Fruit fly (Drosophila melanogaster) whole organism, prepupa: ENCODE measurements around the gene Klp10A.

Experiments
- Blimp-1 ChIP-seq: fragments of 200-800 bp; sonication (Bioruptor generic); optimal IDR thresholded peaks from 3 replicates; lab custom pipeline; 2017; ENCODE audit warnings: missing biosample characterization, missing genetic modification characterization, mild to moderate bottlenecking, moderate library complexity, missing genetic modification reagents
- CG10669 ChIP-seq: fragments of 200-800 bp; sonication (Bioruptor generic); optimal IDR thresholded peaks from 3 replicates; lab custom pipeline; 2018; ENCODE audit warnings: missing biosample characterization, mild to moderate bottlenecking, missing genetic modification characterization, moderate library complexity
- CG11294 ChIP-seq: fragments of 200-800 bp; sonication (Bioruptor generic); IDR thresholded peaks from 2 replicates; pipeline ENCODE4 v1.3.6; 2022; ENCODE audit warnings: missing biosample characterization, missing genetic modification characterization
- CG11902 ChIP-seq: fragments of 200-800 bp; sonication (Bioruptor generic); optimal IDR thresholded peaks from 3 replicates; lab custom pipeline; 2016; ENCODE audit warnings: missing biosample characterization, missing genetic modification characterization
- CG15336 ChIP-seq: fragments of 200-800 bp; sonication (Bioruptor generic); IDR thresholded peaks from 2 replicates; pipeline ENCODE4 v1.3.6; 2022; ENCODE audit warnings: missing biosample characterization, missing genetic modification characterization
- CG31627 ChIP-seq: fragments of 200-800 bp; sonication (Bioruptor generic); optimal IDR thresholded peaks from 3 replicates; lab custom pipeline; 2016; ENCODE audit warnings: missing biosample characterization, missing genetic modification characterization
- CG32006 ChIP-seq: fragments of 200-800 bp; sonication (Bioruptor generic); optimal IDR thresholded peaks from 3 replicates; lab custom pipeline; 2017; ENCODE audit warnings: missing biosample characterization, mild to moderate bottlenecking, missing genetic modification characterization
- CG34406 ChIP-seq: fragments of 200-800 bp; sonication (Bioruptor generic); optimal IDR thresholded peaks from 3 replicates; lab custom pipeline; 2016; ENCODE audit warnings: missing biosample characterization, missing genetic modification characterization
- CG3919 ChIP-seq: fragments of 200-800 bp; sonication (Bioruptor generic); optimal IDR thresholded peaks from 3 replicates; lab custom pipeline; 2016; ENCODE audit warnings: missing biosample characterization, missing genetic modification characterization
- CG4318 ChIP-seq: fragments of 200-800 bp; sonication (Bioruptor generic); optimal IDR thresholded peaks from 3 replicates; lab custom pipeline; 2017; ENCODE audit warnings: missing biosample characterization, mild to moderate bottlenecking, missing genetic modification characterization
- CG6163 ChIP-seq: fragments of 200-800 bp; sonication (Bioruptor generic); IDR thresholded peaks from 3 replicates; pipeline ENCODE4 v1.3.6; 2022; ENCODE audit warnings: missing biosample characterization, missing genetic modification characterization
- CG6276 ChIP-seq: fragments of 200-800 bp; sonication (Bioruptor generic); optimal IDR thresholded peaks from 2 replicates; lab custom pipeline; 2017; ENCODE audit warnings: missing biosample characterization, mild to moderate bottlenecking, missing genetic modification characterization
- CG6808 ChIP-seq: fragments of 200-800 bp; sonication (Bioruptor generic); optimal IDR thresholded peaks from 3 replicates; lab custom pipeline; 2017; ENCODE audit warnings: missing biosample characterization, missing genetic modification characterization, mild to moderate bottlenecking, moderate library complexity, missing genetic modification reagents
- CG6854 ChIP-seq: fragments of 200-800 bp; sonication (Bioruptor generic); optimal IDR thresholded peaks from 2 replicates; lab custom pipeline; 2017; ENCODE audit warnings: missing biosample characterization, mild to moderate bottlenecking, missing genetic modification characterization
- CG8119 ChIP-seq: fragments of 200-800 bp; sonication (Bioruptor generic); IDR thresholded peaks from 3 replicates; pipeline ENCODE4 v1.3.6; 2022; ENCODE audit warnings: missing biosample characterization, missing genetic modification characterization
- CG8319 ChIP-seq: fragments of 200-800 bp; sonication (Bioruptor generic); optimal IDR thresholded peaks from 3 replicates; lab custom pipeline; 2016; ENCODE audit warnings: missing biosample characterization, missing genetic modification characterization
- CG9139 ChIP-seq: fragments of 200-800 bp; sonication (Bioruptor generic); optimal IDR thresholded peaks from 3 replicates; lab custom pipeline; 2017; ENCODE audit warnings: missing biosample characterization, mild to moderate bottlenecking, missing genetic modification characterization
- Eip75B ChIP-seq: fragments of 200-800 bp; sonication (Bioruptor generic); optimal IDR thresholded peaks from 3 replicates; lab custom pipeline; 2016; ENCODE audit warnings: missing biosample characterization, missing genetic modification characterization
- Eip78C ChIP-seq: fragments of 200-800 bp; sonication (Bioruptor generic); peaks from one replicate; lab custom pipeline; 2016; ENCODE audit warnings: missing biosample characterization, missing genetic modification characterization
- Ets21C ChIP-seq: fragments of 200-800 bp; sonication (Bioruptor generic); optimal IDR thresholded peaks from 3 replicates; lab custom pipeline; 2016; ENCODE audit warnings: missing biosample characterization, missing genetic modification characterization
- Ets96B ChIP-seq: fragments of 200-800 bp; optimal IDR thresholded peaks from 2 replicates; lab custom pipeline; 2019; ENCODE audit warnings: missing biosample characterization, mild to moderate bottlenecking, missing genetic modification characterization, moderate library complexity
- Hr39 ChIP-seq: fragments of 200-800 bp; sonication (Bioruptor generic); optimal IDR thresholded peaks from 2 replicates; lab custom pipeline; 2016; ENCODE audit warnings: missing biosample characterization, missing genetic modification characterization
- Hr4 ChIP-seq: fragments of 200-800 bp; sonication (Bioruptor generic); optimal IDR thresholded peaks from 3 replicates; lab custom pipeline; 2016; ENCODE audit warnings: missing biosample characterization, missing genetic modification characterization
- Lpt ChIP-seq: fragments of 200-800 bp; sonication (Bioruptor generic); optimal IDR thresholded peaks from 3 replicates; lab custom pipeline; 2016; ENCODE audit warnings: missing biosample characterization, missing genetic modification characterization
- Met ChIP-seq: fragments of 200-800 bp; sonication (Bioruptor generic); optimal IDR thresholded peaks from 3 replicates; lab custom pipeline; 2016; ENCODE audit warnings: missing biosample characterization, missing genetic modification characterization
- OdsH ChIP-seq: fragments of 200-800 bp; sonication (Bioruptor generic); optimal IDR thresholded peaks from 3 replicates; lab custom pipeline; 2016; ENCODE audit warnings: missing biosample characterization, missing genetic modification characterization
- Sox102F ChIP-seq: fragments of 200-800 bp; sonication (Bioruptor generic); optimal IDR thresholded peaks from 2 replicates; lab custom pipeline; 2016; ENCODE audit warnings: missing biosample characterization, mild to moderate bottlenecking, missing genetic modification characterization
- achi ChIP-seq: fragments of 200-800 bp; sonication (Bioruptor generic); optimal IDR thresholded peaks from 3 replicates; lab custom pipeline; 2016; ENCODE audit warnings: missing biosample characterization, missing genetic modification characterization
- dac ChIP-seq: fragments of 200-800 bp; sonication (Bioruptor generic); optimal IDR thresholded peaks from 2 replicates; lab custom pipeline; 2017; ENCODE audit warnings: missing biosample characterization, mild to moderate bottlenecking, missing genetic modification characterization
- eg ChIP-seq: fragments of 200-800 bp; sonication (Bioruptor generic); IDR thresholded peaks from 3 replicates; pipeline ENCODE4 v1.3.6; 2022; ENCODE audit warnings: missing biosample characterization, missing genetic modification characterization
- fd59A ChIP-seq: fragments of 200-800 bp; sonication (Bioruptor generic); optimal IDR thresholded peaks from 2 replicates; lab custom pipeline; 2017; ENCODE audit warnings: missing biosample characterization, mild to moderate bottlenecking, missing genetic modification characterization, missing genetic modification reagents
- fd85E ChIP-seq: fragments of 200-800 bp; sonication (Bioruptor generic); optimal IDR thresholded peaks from 3 replicates; lab custom pipeline; 2016; ENCODE audit warnings: missing biosample characterization, missing genetic modification characterization
- fkh ChIP-seq: fragments of 200-800 bp; sonication (Bioruptor generic); optimal IDR thresholded peaks from 3 replicates; lab custom pipeline; 2017; ENCODE audit warnings: missing biosample characterization, mild to moderate bottlenecking, missing genetic modification characterization, moderate library complexity
- net ChIP-seq: fragments of 200-800 bp; sonication (Bioruptor generic); optimal IDR thresholded peaks from 3 replicates; lab custom pipeline; 2016; ENCODE audit warnings: missing biosample characterization, missing genetic modification characterization
- pdm3 ChIP-seq: fragments of 200-800 bp; sonication (Bioruptor generic); optimal IDR thresholded peaks from 3 replicates; lab custom pipeline; 2016; ENCODE audit warnings: missing biosample characterization, missing genetic modification characterization
- spab ChIP-seq: fragments of 200-800 bp; sonication (Bioruptor generic); optimal IDR thresholded peaks from 2 replicates; lab custom pipeline; 2017; ENCODE audit warnings: missing biosample characterization, mild to moderate bottlenecking, missing genetic modification characterization, missing genetic modification reagents
- svp ChIP-seq: fragments of 200-800 bp; sonication (Bioruptor generic); peaks from one replicate; lab custom pipeline; 2016; ENCODE audit warnings: missing biosample characterization, missing genetic modification characterization

Gene Klp10A

dm6 chrX:11149201-11149600 is 12.3 kb upstream of the Klp10A start, which contains the start of gene Lint-1 (continued):
- no peak for TF ChIP-seq Lpt (GFP tag; lab: Kevin White, UChicago)
- no peak for TF ChIP-seq CG34406
- TF ChIP-seq OdsH (GFP tag; lab: Kevin White, UChicago), result peak; percentile 43
- no peak for TF ChIP-seq CG6854 (GFP tag; lab: Kevin White, UChicago)
- 0 out of 3 replicates have a peak, but pooled peaks have one; percentile 24 for TF ChIP-seq eg (GFP tag; lab: Robert Waterston, UW)
- no peak for TF ChIP-seq CG8319 (GFP tag; lab: Kevin White, UChicago)
- TF ChIP-seq Eip75B, result peak; percentile 5
- TF ChIP-seq net (GFP tag; lab: Kevin White, UChicago), result no peak
- no peak for TF ChIP-seq Ets96B
- no peak for TF ChIP-seq spab (GFP tag; lab: Kevin White, UChicago)
- TF ChIP-seq CG31627 (GFP tag; lab: Kevin White, UChicago), result peak; percentile 48
- peak; percentile 18 for TF ChIP-seq Ets21C
- no peak for TF ChIP-seq CG32006 (GFP tag; lab: Kevin White, UChicago)
- TF ChIP-seq CG4318, result no peak
- TF ChIP-seq dac, result no peak
- no peak for TF ChIP-seq Blimp-1
- TF ChIP-seq CG3919, result peak; percentile 5
- TF ChIP-seq pdm3, result peak; percentile 49
- TF ChIP-seq CG9139 (GFP tag; lab: Kevin White, UChicago), result no peak
- no peak for TF ChIP-seq CG15336 (GFP tag; lab: Robert Waterston, UW)
- TF ChIP-seq Met (GFP tag; lab: Kevin White, UChicago), result peak; percentile 34
- no peak for TF ChIP-seq fkh (GFP tag; lab: Kevin White, UChicago)
- TF ChIP-seq CG10669 (GFP tag; lab: Kevin White, UChicago), result no peak
- TF ChIP-seq fd59A (GFP tag; lab: Kevin White, UChicago), result no peak
- TF ChIP-seq achi (GFP tag; lab: Kevin White, UChicago), result peak; percentile 3
- no peak for TF ChIP-seq CG11294 (GFP tag; lab: Robert Waterston, UW)
- peak; percentile 13 for TF ChIP-seq Sox102F
- peak; percentile 69 for TF ChIP-seq svp (GFP tag; lab: Kevin White, UChicago)
- TF ChIP-seq Hr39 (GFP tag; lab: Kevin White, UChicago), result peak; percentile 52
- TF ChIP-seq, all 60 proteins: peak for 23

DNA sequence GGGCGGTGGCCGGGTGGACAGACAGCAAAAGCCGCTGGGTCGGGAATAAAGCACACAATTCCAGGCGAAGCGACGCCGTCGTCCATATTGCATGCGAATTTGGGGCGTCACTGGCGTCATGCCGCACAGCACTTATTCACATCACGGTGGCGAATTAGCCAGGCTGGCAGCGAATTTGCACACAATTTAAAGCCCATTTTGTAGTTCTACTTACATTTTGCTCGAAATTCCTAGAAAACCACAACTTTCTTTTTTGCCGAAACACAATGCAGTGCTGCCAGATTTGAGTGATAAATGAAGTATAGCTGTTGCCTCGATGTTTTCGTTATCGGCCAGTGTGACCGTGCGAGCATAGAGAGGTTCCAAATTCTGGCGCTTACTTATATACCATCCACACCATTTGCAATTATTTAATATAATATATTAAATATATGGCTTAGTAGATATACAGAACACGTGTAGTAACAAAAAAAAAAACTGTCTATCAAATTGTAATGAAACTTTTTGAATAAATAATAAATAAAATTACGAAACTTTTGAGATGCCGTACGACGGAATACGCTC is 11.4 kb upstream of the Klp10A start, which contains the start of gene Ran:
Gene Ran (minus strand): TSS at position 445 of the 564 bp plus-strand sequence.
- peak; percentile 44 for TF ChIP-seq CG6854 (GFP tag; lab: Kevin White, UChicago)
- TF ChIP-seq CG6163 (GFP tag; lab: Robert Waterston, UW), result peak; percentile 34; the same call in 1 of the 3 replicates
- peak; percentile 24 for TF ChIP-seq svp (GFP tag; lab: Kevin White, UChicago)
- no peak for TF ChIP-seq Eip75B
- 0 out of 3 replicates have a peak, but pooled peaks have one; percentile 15 for TF ChIP-seq eg (GFP tag; lab: Robert Waterston, UW)
- no peak for TF ChIP-seq dac

DNA sequence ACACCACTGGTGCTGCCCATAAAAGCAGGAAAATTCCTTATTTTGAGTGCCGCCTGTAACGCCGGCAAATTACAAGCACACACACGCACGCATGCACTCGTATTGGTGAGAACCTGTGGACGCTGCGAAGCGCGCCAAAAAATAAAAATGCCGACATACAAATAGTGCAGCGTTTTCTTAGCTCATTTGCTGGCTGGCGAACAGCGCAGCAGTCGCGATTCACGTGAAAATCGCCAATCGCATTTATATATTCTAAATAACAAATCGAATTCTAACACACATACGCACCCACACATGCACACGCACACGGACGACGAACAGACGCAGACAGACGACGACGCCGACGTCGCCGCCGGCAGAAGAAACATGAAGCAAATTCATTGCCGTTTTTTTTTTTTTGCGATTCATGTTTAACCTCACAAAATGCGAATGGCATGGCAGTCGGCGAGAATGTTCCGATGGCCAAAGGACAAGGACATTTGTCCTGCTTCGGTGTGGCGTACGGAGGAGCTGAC is 10.7 kb upstream of the Klp10A start:
- TF ChIP-seq CG8119 (GFP tag; lab: Robert Waterston, UW) (peak; percentile 28; the same call in 1 of the 3 replicates), CG15336 (GFP tag; lab: Robert Waterston, UW) (0 out of 2 replicates have a peak, but pooled peaks have one; percentile 7), fd59A (GFP tag; lab: Kevin White, UChicago) (no peak), CG6276 (GFP tag; lab: Kevin White, UChicago) (peak; percentile 13), OdsH (GFP tag; lab: Kevin White, UChicago) (no peak), CG11902 (no peak), fd85E (GFP tag; lab: Kevin White, UChicago) (no peak), Sox102F (peak; percentile 1), Hr4 (GFP tag; lab: Kevin White, UChicago) (no peak), CG6808 (peak; percentile 3), Eip78C (GFP tag; lab: Kevin White, UChicago) (peak; percentile 30), fkh (GFP tag; lab: Kevin White, UChicago) (no peak), CG6163 (GFP tag; lab: Robert Waterston, UW) (0 out of 3 replicates have a peak, but pooled peaks have one; percentile 5)
